Worm (Caenorhabditis elegans) whole organism, L1 larva: ENCODE data around the gene pole-2.

Source experiments
- C04F5.9 ChIP-seq: sonication (generic microtip); optimal IDR thresholded peaks from 2 replicates; lab custom pipeline; 2016; ENCODE audit warnings: missing genetic modification characterization, missing compliant biosample characterization
- C16A3.4 ChIP-seq: fragments of 150-350 bp; optimal IDR thresholded peaks from 2 replicates; lab custom pipeline; 2014; ENCODE audit warnings: missing biosample characterization, missing genetic modification characterization
- F16B12.6 ChIP-seq: fragments of 150-350 bp; optimal IDR thresholded peaks from 2 replicates; lab custom pipeline; 2014; ENCODE audit warnings: missing biosample characterization, missing genetic modification characterization
- Y116A8C.19 ChIP-seq: sonication (generic microtip); optimal IDR thresholded peaks from 2 replicates; lab custom pipeline; 2016; ENCODE audit warnings: missing compliant biosample characterization, missing genetic modification characterization, borderline replicate concordance
- alr-1 ChIP-seq: fragments of 200-800 bp; sonication (Bioruptor generic); optimal IDR thresholded peaks from 2 replicates; lab custom pipeline; 2018; ENCODE audit warnings: borderline replicate concordance, mild to moderate bottlenecking, missing genetic modification characterization, missing compliant biosample characterization
- aly-2 ChIP-seq: fragments of 150-350 bp; optimal IDR thresholded peaks from 2 replicates; lab custom pipeline; 2014; ENCODE audit warnings: missing biosample characterization, missing genetic modification characterization
- ama-1 ChIP-seq: fragments of 150-350 bp; optimal IDR thresholded peaks from 2 replicates; lab custom pipeline; 2014
- ceh-63 ChIP-seq: fragments of 200-800 bp; sonication (Bioruptor generic); optimal IDR thresholded peaks from 2 replicates; lab custom pipeline; 2018; ENCODE audit warnings: mild to moderate bottlenecking, missing genetic modification characterization, missing compliant biosample characterization
- ceh-82 ChIP-seq, 3 experiments: fragments of 150-350 bp in 1 of 3; sonication (generic microtip) in 2 of 3; optimal IDR thresholded peaks; 2 replicates each; lab custom pipeline; 2014 to 2017; ENCODE audit warnings: missing biosample characterization in 3 of 3, missing genetic modification characterization in 3 of 3
- dpl-1 ChIP-seq, 3 experiments: fragments of 150-350 bp in 2 of 3; sonication (generic microtip) in 1 of 3; optimal IDR thresholded peaks; 2 replicates each; lab custom pipeline; 2014 to 2017; ENCODE audit warnings: missing biosample characterization in 3 of 3, missing genetic modification characterization in 3 of 3, missing genetic modification reagents in 3 of 3
- efl-3 ChIP-seq: fragments of 200-800 bp; sonication (Bioruptor generic); optimal IDR thresholded peaks from 2 replicates; lab custom pipeline; 2018; ENCODE audit warnings: mild to moderate bottlenecking, missing genetic modification characterization, missing compliant biosample characterization
- egl-27 ChIP-seq, 2 experiments: fragments of 150-350 bp in 1 of 2; sonication (generic microtip); optimal IDR thresholded peaks; 3 replicates each; lab custom pipeline; 2017 to 2018; ENCODE audit warnings: missing biosample characterization in 2 of 2, missing genetic modification characterization in 2 of 2, missing genetic modification reagents in 2 of 2
- elt-2 ChIP-seq: sonication (generic microtip); optimal IDR thresholded peaks from 2 replicates; lab custom pipeline; 2016; ENCODE audit warnings: missing genetic modification characterization, mild to moderate bottlenecking, inconsistent platforms, missing compliant biosample characterization, missing genetic modification reagents
- ets-5 ChIP-seq: fragments of 200-800 bp; sonication (Bioruptor generic); IDR thresholded peaks from 2 replicates; pipeline ENCODE4 v1.3.6; 2022; ENCODE audit warnings: missing genetic modification characterization, missing compliant biosample characterization
- fkh-8 ChIP-seq: sonication (generic microtip); optimal IDR thresholded peaks from 2 replicates; lab custom pipeline; 2016; ENCODE audit warnings: mild to moderate bottlenecking, missing genetic modification characterization, missing compliant biosample characterization
- fos-1 ChIP-seq: fragments of 150-350 bp; optimal IDR thresholded peaks from 2 replicates; lab custom pipeline; 2014; ENCODE audit warnings: missing biosample characterization, missing genetic modification characterization
- grh-1 ChIP-seq: fragments of 200-800 bp; sonication (Bioruptor generic); IDR thresholded peaks from 2 replicates; pipeline ENCODE4 v1.3.6; 2022; ENCODE audit warnings: missing genetic modification reagents, missing genetic modification characterization, missing compliant biosample characterization
- hlh-17 ChIP-seq: fragments of 200-800 bp; sonication (Bioruptor generic); optimal IDR thresholded peaks from 2 replicates; lab custom pipeline; 2018; ENCODE audit warnings: missing genetic modification characterization, mild to moderate bottlenecking, missing compliant biosample characterization, moderate library complexity, borderline replicate concordance
- irx-1 ChIP-seq: sonication (generic microtip); optimal IDR thresholded peaks from 2 replicates; lab custom pipeline; 2016; ENCODE audit warnings: missing genetic modification characterization, missing compliant biosample characterization
- jun-1 ChIP-seq: fragments of 150-350 bp; optimal IDR thresholded peaks from 2 replicates; lab custom pipeline; 2014; ENCODE audit warnings: missing biosample characterization, missing genetic modification reagents, missing genetic modification characterization
- lin-14 ChIP-seq: fragments of 200-800 bp; sonication (Bioruptor generic); optimal IDR thresholded peaks from 2 replicates; lab custom pipeline; 2018; ENCODE audit warnings: mild to moderate bottlenecking, missing genetic modification characterization, moderate library complexity, missing compliant biosample characterization
- lin-15B ChIP-seq: fragments of 150-350 bp; sonication (generic microtip); optimal IDR thresholded peaks from 3 replicates; lab custom pipeline; 2014; ENCODE audit warnings: missing biosample characterization, missing genetic modification characterization
- lin-39 ChIP-seq: fragments of 150-350 bp; optimal IDR thresholded peaks from 2 replicates; lab custom pipeline; 2014; ENCODE audit warnings: missing biosample characterization, missing genetic modification reagents, missing genetic modification characterization
- lir-3 ChIP-seq: sonication (generic microtip); optimal IDR thresholded peaks from 2 replicates; lab custom pipeline; 2016; ENCODE audit warnings: mild to moderate bottlenecking, missing genetic modification characterization, moderate library complexity, missing compliant biosample characterization; ENCODE audit not compliant: poor library complexity
- mab-9 ChIP-seq: fragments of 200-800 bp; sonication (Bioruptor generic); IDR thresholded peaks from 2 replicates; pipeline ENCODE4 v1.3.6; 2022; ENCODE audit warnings: missing genetic modification reagents, missing genetic modification characterization, missing compliant biosample characterization
- mdl-1 ChIP-seq, 2 experiments: fragments of 150-350 bp; optimal IDR thresholded peaks; 2 replicates each; lab custom pipeline; 2014 to 2017; ENCODE audit warnings: missing biosample characterization in 2 of 2, missing genetic modification characterization in 2 of 2, inconsistent platforms in 1 of 2
- nhr-11 ChIP-seq: fragments of 150-350 bp; optimal IDR thresholded peaks from 2 replicates; lab custom pipeline; 2014; ENCODE audit warnings: missing biosample characterization, missing genetic modification characterization
- nhr-12 ChIP-seq: sonication (generic microtip); optimal IDR thresholded peaks from 2 replicates; lab custom pipeline; 2017; ENCODE audit warnings: missing biosample characterization, missing genetic modification characterization
- nhr-19 ChIP-seq: fragments of 200-800 bp; sonication (Bioruptor generic); conservative IDR thresholded peaks from 2 replicates; pipeline ENCODE4 v1.3.6; 2022; ENCODE audit warnings: missing genetic modification characterization, missing compliant biosample characterization
- nhr-20 ChIP-seq: sonication (generic microtip); optimal IDR thresholded peaks from 2 replicates; lab custom pipeline; 2016; ENCODE audit warnings: mild to moderate bottlenecking, missing genetic modification characterization, missing compliant biosample characterization
- nhr-237 ChIP-seq: fragments of 150-350 bp; optimal IDR thresholded peaks from 2 replicates; lab custom pipeline; 2014; ENCODE audit warnings: missing biosample characterization, missing genetic modification characterization
- nhr-28 ChIP-seq: fragments of 150-350 bp; optimal IDR thresholded peaks from 2 replicates; lab custom pipeline; 2014; ENCODE audit warnings: missing biosample characterization, missing genetic modification characterization
- nhr-47 ChIP-seq: sonication (generic microtip); optimal IDR thresholded peaks from 2 replicates; lab custom pipeline; 2016; ENCODE audit warnings: mild to moderate bottlenecking, missing genetic modification characterization, moderate library complexity, missing compliant biosample characterization
- nhr-71 ChIP-seq: sonication (generic microtip); optimal IDR thresholded peaks from 2 replicates; lab custom pipeline; 2016; ENCODE audit warnings: mild to moderate bottlenecking, missing genetic modification characterization, moderate library complexity, missing compliant biosample characterization
- nhr-76 ChIP-seq: sonication (generic microtip); optimal IDR thresholded peaks from 2 replicates; lab custom pipeline; 2017; ENCODE audit warnings: missing biosample characterization, missing genetic modification characterization
- nhr-77 ChIP-seq: fragments of 150-350 bp; optimal IDR thresholded peaks from 2 replicates; lab custom pipeline; 2014; ENCODE audit warnings: missing biosample characterization, missing genetic modification characterization
- nhr-84 ChIP-seq: sonication (generic microtip); optimal IDR thresholded peaks from 2 replicates; lab custom pipeline; 2017; ENCODE audit warnings: missing biosample characterization, missing genetic modification characterization
- nhr-85 ChIP-seq: sonication (generic microtip); peaks from one replicate; lab custom pipeline; 2016; ENCODE audit warnings: missing genetic modification characterization, inconsistent platforms, missing compliant biosample characterization
- nhr-90 ChIP-seq: sonication (generic microtip); optimal IDR thresholded peaks from 2 replicates; lab custom pipeline; 2016; ENCODE audit warnings: mild to moderate bottlenecking, missing genetic modification characterization, missing compliant biosample characterization; ENCODE audit not compliant: poor library complexity
- pag-3 ChIP-seq: sonication (generic microtip); optimal IDR thresholded peaks from 2 replicates; lab custom pipeline; 2017; ENCODE audit warnings: missing genetic modification characterization, mild to moderate bottlenecking, missing compliant biosample characterization, antibody characterized with exemption, borderline replicate concordance; ENCODE audit not compliant: insufficient read depth
- pax-3 ChIP-seq: fragments of 200-800 bp; sonication (Bioruptor generic); optimal IDR thresholded peaks from 2 replicates; lab custom pipeline; 2018; ENCODE audit warnings: mild to moderate bottlenecking, missing genetic modification characterization, moderate library complexity, missing compliant biosample characterization
- skn-1 ChIP-seq: fragments of 150-350 bp; optimal IDR thresholded peaks from 2 replicates; lab custom pipeline; 2014; ENCODE audit warnings: missing biosample characterization, missing genetic modification characterization
- sox-4 ChIP-seq: sonication (generic microtip); optimal IDR thresholded peaks from 2 replicates; lab custom pipeline; 2016; ENCODE audit warnings: missing genetic modification characterization, missing compliant biosample characterization
- sup-37 ChIP-seq: fragments of 200-800 bp; sonication (Bioruptor generic); optimal IDR thresholded peaks from 2 replicates; lab custom pipeline; 2018; ENCODE audit warnings: mild to moderate bottlenecking, missing genetic modification characterization, missing compliant biosample characterization
- tbx-2 ChIP-seq: sonication (generic microtip); optimal IDR thresholded peaks from 2 replicates; lab custom pipeline; 2016; ENCODE audit warnings: missing genetic modification characterization, missing compliant biosample characterization
- unc-130 ChIP-seq: fragments of 150-350 bp; optimal IDR thresholded peaks from 2 replicates; lab custom pipeline; 2017; ENCODE audit warnings: missing biosample characterization, missing genetic modification characterization, inconsistent platforms
- unc-98 ChIP-seq: fragments of 200-800 bp; sonication (Bioruptor generic); IDR thresholded peaks from 2 replicates; pipeline ENCODE4 v1.3.6; 2022; ENCODE audit warnings: missing genetic modification characterization, missing compliant biosample characterization
- xbp-1 ChIP-seq: sonication (generic microtip); optimal IDR thresholded peaks from 2 replicates; lab custom pipeline; 2016; ENCODE audit warnings: missing genetic modification characterization, missing compliant biosample characterization
- zip-4 ChIP-seq: fragments of 200-800 bp; sonication (Bioruptor generic); optimal IDR thresholded peaks from 2 replicates; lab custom pipeline; 2018; ENCODE audit warnings: mild to moderate bottlenecking, missing genetic modification characterization, moderate library complexity, missing compliant biosample characterization
- ztf-11 ChIP-seq, 2 experiments: sonication (generic microtip); optimal IDR thresholded peaks; 2 replicates each; lab custom pipeline; 2016 to 2017; ENCODE audit warnings: missing genetic modification characterization in 2 of 2, missing biosample characterization in 1 of 2, missing compliant biosample characterization in 1 of 2
- ztf-4 ChIP-seq: fragments of 150-350 bp; optimal IDR thresholded peaks from 2 replicates; lab custom pipeline; 2014; ENCODE audit warnings: missing biosample characterization, missing genetic modification characterization

The pole-2 gene

ce11 chrIV:8687605-8688191 lies 1.3 kb upstream of the pole-2 start, which contains the start of gene snrp-3:
TSS of gene snrp-3 (minus strand) at chrIV:8687810.
- TF ChIP-seq nhr-90: peak; percentile 79
- no peak for TF ChIP-seq nhr-237 (tag; lab: Kevin White, UChicago)
- peak; percentile 23 for TF ChIP-seq unc-130
- TF ChIP-seq alr-1 (tag; lab: Kevin White, UChicago): no peak
- TF ChIP-seq nhr-76 (tag; lab: Kevin White, UChicago): no peak
- peak in 1 of 2 experiments; percentile 83 for TF ChIP-seq mdl-1 (tag; optimal IDR thresholded peaks at IDR 0.05; lab: Kevin White, UChicago)
- peak; percentile 80 to 87 (median 81) for TF ChIP-seq ceh-82 (tag; optimal IDR thresholded peaks at IDR 0.05; lab: Kevin White, UChicago)
- peak; percentile 80 for TF ChIP-seq nhr-11 (tag; lab: Kevin White, UChicago)
- peak; percentile 80 for TF ChIP-seq skn-1 (tag; lab: Kevin White, UChicago)
- peak; percentile 55 for TF ChIP-seq C04F5.9
- TF ChIP-seq nhr-19 (GFP tag; lab: Robert Waterston, UW): peak; percentile 85
- peak; percentile 85 for TF ChIP-seq xbp-1 (tag; lab: Kevin White, UChicago)
- peak; percentile 92 for TF ChIP-seq C16A3.4 (tag; lab: Kevin White, UChicago)
- TF ChIP-seq lir-3: peak; percentile 65
- TF ChIP-seq aly-2 (tag; lab: Kevin White, UChicago): peak; percentile 86
- TF ChIP-seq tbx-2 (tag; lab: Kevin White, UChicago): peak; percentile 86
- peak in 1 of 2 experiments; percentile 9 for TF ChIP-seq egl-27 (tag; optimal IDR thresholded peaks at IDR 0.05; lab: Kevin White, UChicago)
- TF ChIP-seq nhr-12 (tag; lab: Kevin White, UChicago): no peak
- TF ChIP-seq sox-4: peak; percentile 50
- no peak for TF ChIP-seq nhr-84
- TF ChIP-seq irx-1 (tag; lab: Kevin White, UChicago): peak; percentile 83
- peak; percentile 66 for TF ChIP-seq zip-4 (GFP tag; lab: Kevin White, UChicago)
- TF ChIP-seq lin-14 (GFP tag; lab: Kevin White, UChicago): peak; percentile 83
- no peak for TF ChIP-seq nhr-28 (tag; lab: Kevin White, UChicago)
- TF ChIP-seq jun-1 (tag; lab: Kevin White, UChicago): peak; percentile 61
- no peak for TF ChIP-seq unc-98 (GFP tag; lab: Robert Waterston, UW)
- TF ChIP-seq fos-1 (tag; lab: Kevin White, UChicago): peak; percentile 87
- TF ChIP-seq ama-1: peak; percentile 67
- TF ChIP-seq elt-2 (tag; lab: Kevin White, UChicago): peak; percentile 60
- peak; percentile 91 for TF ChIP-seq lin-39 (tag; lab: Kevin White, UChicago)
- TF ChIP-seq efl-3: no peak
- peak in 1 of 2 experiments; percentile 47 for TF ChIP-seq ztf-11 (tag; optimal IDR thresholded peaks at IDR 0.05; lab: Kevin White, UChicago)
- peak; percentile 0 for TF ChIP-seq sup-37 (GFP tag; lab: Kevin White, UChicago)
- peak; percentile 93 for TF ChIP-seq nhr-85 (tag; lab: Kevin White, UChicago)
- TF ChIP-seq grh-1: peak; percentile 77
- TF ChIP-seq nhr-77 (tag; lab: Kevin White, UChicago): peak; percentile 69
- no peak for TF ChIP-seq hlh-17 (GFP tag; lab: Kevin White, UChicago)
- peak; percentile 95 to 98 (median 97) for TF ChIP-seq dpl-1 (GFP tag; optimal IDR thresholded peaks at IDR 0.05; lab: Kevin White, UChicago)
- peak; percentile 50 for TF ChIP-seq ztf-4
- TF ChIP-seq mab-9 (GFP tag; lab: Robert Waterston, UW): peak; percentile 41; the same call in 1 of the 2 replicates
- TF ChIP-seq pax-3 (tag; lab: Kevin White, UChicago): peak; percentile 44
- TF ChIP-seq ets-5 (GFP tag; lab: Robert Waterston, UW): no peak
- TF ChIP-seq Y116A8C.19 (tag; lab: Kevin White, UChicago): no peak
- peak; percentile 76 for TF ChIP-seq F16B12.6 (tag; lab: Kevin White, UChicago)
- TF ChIP-seq lin-15B (tag; lab: Kevin White, UChicago): peak; percentile 77
- TF ChIP-seq pag-3 (tag; lab: Kevin White, UChicago): no peak
- TF ChIP-seq nhr-20: peak; percentile 89
- peak; percentile 67 for TF ChIP-seq fkh-8 (tag; lab: Kevin White, UChicago)
- TF ChIP-seq nhr-47 (tag; lab: Kevin White, UChicago): peak; percentile 91
- TF ChIP-seq nhr-71 (tag; lab: Kevin White, UChicago): peak; percentile 93
- no peak for TF ChIP-seq ceh-63 (GFP tag; lab: Kevin White, UChicago)
